Worm (Caenorhabditis elegans): Measurements from ENCODE around the gene bir-1.

Gene bir-1

DNA sequence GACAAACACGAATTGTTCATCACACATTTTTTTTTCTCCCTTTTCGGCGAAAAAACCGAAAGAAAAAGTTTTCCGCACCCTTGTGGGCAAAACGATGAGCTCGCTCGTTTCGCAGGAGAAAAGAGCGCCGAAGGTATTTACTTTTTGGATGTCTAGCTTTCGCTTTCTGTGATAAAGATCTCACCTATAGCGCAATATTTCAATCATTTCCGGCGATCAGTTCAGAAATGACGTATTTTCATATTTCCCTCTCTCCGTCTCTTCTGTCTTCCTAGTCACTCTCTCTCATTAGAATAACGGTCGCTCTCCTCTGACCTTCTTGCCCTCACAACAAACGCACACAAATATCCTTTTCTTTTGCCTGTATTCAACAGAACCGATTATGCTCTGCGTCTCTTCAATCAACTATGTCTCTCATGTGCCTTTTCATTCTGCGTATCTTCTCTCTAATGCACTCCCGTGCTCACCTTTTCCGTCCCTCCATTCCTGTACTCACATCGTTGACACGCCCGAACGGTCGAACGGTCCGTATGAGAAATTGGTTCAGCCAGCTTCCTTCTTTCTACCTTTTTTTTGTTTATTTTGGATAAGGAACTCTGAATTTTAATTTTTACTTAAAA is 29.6 kb downstream of the bir-1 start:
- TF ChIP-seq nhr-28 (tag; optimal IDR thresholded peaks at IDR 0.05) (peak; percentile 32), ztf-11 (tag; optimal IDR thresholded peaks at IDR 0.05) (no peak), aha-1 (tag) (peak; percentile 77), nhr-6 (tag; optimal IDR thresholded peaks at IDR 0.05) (peak; percentile 35), hlh-11 (tag; optimal IDR thresholded peaks at IDR 0.05) (peak; percentile 31), tag-97 (GFP tag; IDR thresholded peaks at IDR 0.05) (no peak)

DNA sequence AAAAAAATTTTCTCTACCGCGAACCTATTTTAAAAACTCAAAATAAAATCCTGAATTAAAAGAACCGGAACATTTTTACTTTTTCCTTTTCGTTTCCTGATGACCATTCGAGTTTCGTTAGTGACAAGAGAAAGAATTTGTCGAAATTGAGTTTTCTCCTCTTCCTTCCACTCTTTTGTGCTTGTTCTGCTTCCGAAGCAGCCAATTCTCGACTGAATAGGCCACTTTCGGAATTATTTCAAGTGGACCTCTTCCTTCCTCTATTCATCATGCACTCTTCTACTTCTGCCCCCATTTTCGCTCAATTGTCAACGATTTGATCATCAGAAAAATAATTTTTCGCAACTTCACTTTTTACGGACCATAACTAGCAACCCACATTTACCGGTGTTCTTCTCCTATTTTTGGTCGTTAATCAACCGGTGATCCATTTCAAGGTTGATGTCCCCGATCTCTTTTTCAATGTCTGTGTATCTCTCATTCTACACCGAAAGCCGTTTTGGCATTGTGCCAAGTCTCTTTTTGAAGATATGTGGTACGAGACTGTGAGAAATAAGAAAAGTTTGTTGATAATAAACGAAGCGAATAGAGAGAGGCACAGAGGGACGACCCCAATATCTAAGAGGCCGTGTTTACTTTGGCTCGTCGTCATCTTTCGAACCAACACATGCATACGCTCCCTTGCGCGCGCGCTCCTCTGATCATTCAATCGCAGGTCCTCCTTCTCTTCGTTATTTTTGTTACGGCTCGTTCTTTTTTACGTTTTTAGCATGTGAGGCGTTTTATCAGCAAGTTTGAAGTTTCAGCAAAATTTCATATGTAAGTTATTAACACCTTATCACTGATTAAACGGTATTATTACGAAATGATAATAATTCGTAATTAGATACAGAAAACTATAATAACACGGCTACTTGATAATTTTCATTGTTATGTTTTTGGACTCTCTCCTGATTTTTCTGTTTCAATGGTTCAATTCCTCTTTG is 30.6 kb downstream of the bir-1 start:
- TF ChIP-seq lin-13 (GFP tag; optimal IDR thresholded peaks at IDR 0.05), result no peak
- peak; percentile 24 for TF ChIP-seq nhr-6 (tag; optimal IDR thresholded peaks at IDR 0.05)
- peak; percentile 42 for TF ChIP-seq pqm-1 (tag; optimal IDR thresholded peaks at IDR 0.05)
- no peak for TF ChIP-seq vab-7 (GFP tag; IDR thresholded peaks at IDR 0.05)
- TF ChIP-seq pha-4 (GFP tag; IDR thresholded peaks at IDR 0.05), result no peak
- peak; percentile 84 for TF ChIP-seq pha-4 (tag; optimal IDR thresholded peaks at IDR 0.05)
- TF ChIP-seq lin-39 (tag; optimal IDR thresholded peaks at IDR 0.05), result no peak
- peak; percentile 49 for TF ChIP-seq hlh-11 (tag; optimal IDR thresholded peaks at IDR 0.05)
- TF ChIP-seq fkh-10 (GFP tag; optimal IDR thresholded peaks at IDR 0.05), result peak; percentile 78
- TF ChIP-seq hlh-30 (tag; optimal IDR thresholded peaks at IDR 0.05; ENCODE audit: insufficient read depth), result peak; percentile 51
- TF ChIP-seq unc-62 (GFP tag; optimal IDR thresholded peaks at IDR 0.05 in 1 of 2), result peak in 1 of 2 experiments; percentile 69
- TF ChIP-seq unc-62 (tag; optimal IDR thresholded peaks at IDR 0.05), result no peak
- TF ChIP-seq nhr-48 (tag; optimal IDR thresholded peaks at IDR 0.05), result no peak
- 0 out of 2 replicates have a peak, but pooled peaks have one; percentile 22 for TF ChIP-seq ctbp-1 (GFP tag; IDR thresholded peaks at IDR 0.05)

DNA sequence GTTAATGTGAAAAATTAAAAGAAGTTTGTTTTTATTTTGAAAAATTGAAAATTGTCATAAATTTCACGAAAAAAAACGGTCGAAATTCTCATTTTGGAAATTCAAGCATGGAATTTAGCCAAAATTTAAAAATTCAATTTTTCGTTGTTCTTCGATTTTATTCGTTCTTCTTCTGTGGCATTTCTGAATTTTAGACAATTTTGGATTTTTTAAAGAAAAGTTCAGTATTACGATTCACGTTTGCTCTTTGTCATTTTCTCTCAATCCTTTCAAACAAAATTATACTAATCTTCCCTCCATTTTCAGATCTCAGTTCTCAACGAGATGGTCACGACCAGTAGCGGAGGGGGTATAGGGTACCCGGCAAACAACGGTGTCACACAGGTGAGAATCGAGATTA is 31.4 kb downstream of the bir-1 start, which contains the start of gene ape-1:
TSS of gene ape-1 (plus strand) at position 301 of the 400 bp plus-strand sequence.
- TF ChIP-seq ztf-7 (tag; optimal IDR thresholded peaks at IDR 0.05) (no peak), lir-3 (tag; optimal IDR thresholded peaks at IDR 0.05) (no peak), cey-2 (tag; optimal IDR thresholded peaks at IDR 0.05; ENCODE audit: borderline replicate concordance, insufficient read depth) (no peak), zfp-3 (GFP tag; conservative IDR thresholded peaks at IDR 0.05) (no peak), ZK546.5 (tag; optimal IDR thresholded peaks at IDR 0.05) (no peak), zip-11 (GFP tag; IDR thresholded peaks at IDR 0.05) (no peak), dmd-9 (GFP tag; IDR thresholded peaks at IDR 0.05) (no peak), ces-1 (GFP tag; optimal IDR thresholded peaks at IDR 0.05) (no peak), mdl-1 (tag; optimal IDR thresholded peaks at IDR 0.05) (no peak), lim-7 (GFP tag; IDR thresholded peaks at IDR 0.05) (no peak), ceh-20 (GFP tag; IDR thresholded peaks at IDR 0.05) (no peak), egl-27 (tag; optimal IDR thresholded peaks at IDR 0.05) (no peak), ceh-62 (tag; optimal IDR thresholded peaks at IDR 0.05) (no peak), pha-4 (GFP tag; IDR thresholded peaks at IDR 0.05) (no peak), pha-4 (tag; optimal IDR thresholded peaks at IDR 0.05) (no peak), nhr-76 (tag; optimal IDR thresholded peaks at IDR 0.05) (no peak), daf-16 (GFP tag; optimal IDR thresholded peaks at IDR 0.05) (no peak), daf-16 (tag; optimal IDR thresholded peaks at IDR 0.05) (no peak), rbr-2 (tag; optimal IDR thresholded peaks at IDR 0.05) (no peak), attf-4 (tag; optimal IDR thresholded peaks at IDR 0.05) (no peak)

All from whole organism, L4 larva.